Fruit fly (Drosophila melanogaster) whole organism, adult: ENCODE data around the gene CG34384.

Experiments used
- CG11617 ChIP-seq: fragments of 200-800 bp; sonication (Bioruptor generic); optimal IDR thresholded peaks from 2 replicates; lab custom pipeline; 2017; ENCODE audit warnings: mild to moderate bottlenecking, missing biosample characterization, missing genetic modification reagents, missing genetic modification characterization
- CG12768 ChIP-seq: fragments of 200-800 bp; sonication (Bioruptor generic); optimal IDR thresholded peaks from 2 replicates; lab custom pipeline; 2017; ENCODE audit warnings: missing biosample characterization, missing genetic modification characterization, mild to moderate bottlenecking, moderate library complexity, missing genetic modification reagents
- CG33017 ChIP-seq: fragments of 200-800 bp; sonication (Bioruptor generic); optimal IDR thresholded peaks from 2 replicates; lab custom pipeline; 2018; ENCODE audit warnings: missing biosample characterization, mild to moderate bottlenecking, missing genetic modification characterization, moderate library complexity
- CG5204 ChIP-seq: fragments of 200-800 bp; sonication (Bioruptor generic); optimal IDR thresholded peaks from 2 replicates; lab custom pipeline; 2016; ENCODE audit warnings: missing biosample characterization, missing genetic modification characterization
- CG7045 ChIP-seq: fragments of 200-800 bp; sonication (Bioruptor generic); optimal IDR thresholded peaks from 2 replicates; lab custom pipeline; 2017; ENCODE audit warnings: missing biosample characterization, mild to moderate bottlenecking, missing genetic modification characterization
- CG7101 ChIP-seq: fragments of 200-800 bp; sonication (Bioruptor generic); optimal IDR thresholded peaks from 2 replicates; lab custom pipeline; 2018; ENCODE audit warnings: missing biosample characterization, mild to moderate bottlenecking, missing genetic modification characterization, moderate library complexity
- Clk ChIP-seq: fragments of 200-800 bp; sonication (Bioruptor generic); optimal IDR thresholded peaks from 2 replicates; lab custom pipeline; 2017; ENCODE audit warnings: missing biosample characterization, missing genetic modification characterization
- Hr96 ChIP-seq: fragments of 200-800 bp; sonication (Bioruptor generic); optimal IDR thresholded peaks from 2 replicates; lab custom pipeline; 2016; ENCODE audit warnings: missing biosample characterization, missing genetic modification characterization
- Mnt ChIP-seq: fragments of 200-800 bp; sonication (Bioruptor generic); optimal IDR thresholded peaks from 2 replicates; lab custom pipeline; 2016; ENCODE audit warnings: missing biosample characterization, mild to moderate bottlenecking, missing genetic modification characterization
- kay ChIP-seq: fragments of 200-800 bp; sonication (Bioruptor generic); peaks from one replicate; lab custom pipeline; 2016; ENCODE audit warnings: missing biosample characterization, missing genetic modification characterization, borderline replicate concordance
- tj ChIP-seq: fragments of 200-800 bp; sonication (Bioruptor generic); optimal IDR thresholded peaks from 3 replicates; lab custom pipeline; 2017; ENCODE audit warnings: missing biosample characterization, mild to moderate bottlenecking, missing genetic modification characterization, moderate library complexity

DNA sequence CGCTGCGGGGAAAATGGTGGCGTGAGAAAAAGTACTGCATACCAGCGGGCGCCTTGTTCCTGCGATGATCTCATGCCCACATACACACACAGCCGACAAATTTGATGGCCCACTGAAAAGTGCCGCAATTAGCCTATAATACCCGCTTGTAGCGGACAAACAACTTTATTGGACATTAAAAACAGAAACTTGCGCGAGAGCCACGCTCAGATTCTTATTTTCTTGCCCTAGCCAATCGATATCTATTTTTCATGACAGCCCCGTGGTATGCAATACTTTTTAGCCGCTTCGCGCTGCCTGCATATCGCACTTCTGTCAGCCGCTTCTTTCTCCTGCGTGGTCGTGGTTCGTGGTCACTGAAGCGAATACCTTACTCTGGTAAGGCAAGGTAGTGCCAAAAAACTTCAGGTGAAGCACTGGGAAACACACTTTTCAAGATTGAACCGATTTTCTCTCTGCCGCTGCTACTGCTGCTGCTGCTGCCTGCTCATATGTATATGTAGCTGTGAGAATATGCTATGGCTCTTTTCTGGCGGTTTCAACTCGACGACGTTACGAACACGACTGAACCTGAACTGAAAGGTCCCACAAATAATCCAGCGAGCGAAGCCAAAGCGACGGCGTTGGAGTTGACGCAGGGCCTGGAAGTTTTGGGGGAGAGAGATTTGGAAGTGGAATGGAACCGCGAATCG is 72.2 kb downstream of the CG34384 start, which contains the start of gene CG17816:
- TF ChIP-seq kay (GFP tag; lab: Kevin White, UChicago) (no peak), CG7101 (no peak), tj (no peak), Clk (GFP tag; lab: Kevin White, UChicago) (no peak), Mnt (GFP tag; lab: Kevin White, UChicago) (no peak), CG5204 (no peak), CG12768 (GFP tag; lab: Kevin White, UChicago) (no peak), CG11617 (GFP tag; lab: Kevin White, UChicago) (no peak), CG7045 (GFP tag; lab: Kevin White, UChicago) (no peak), Hr96 (no peak), CG33017 (tag; lab: Kevin White, UChicago) (no peak)
